Fruit fly (Drosophila melanogaster) whole organism, embryonic: ENCODE measurements around the gene foxo.

Source experiments
- Adf1 ChIP-seq: fragments of 200-800 bp; sonication (Bioruptor generic); IDR thresholded peaks from 2 replicates; pipeline ENCODE4 v1.3.6; 2022; ENCODE audit warnings: missing biosample characterization, missing genetic modification characterization
- Bdp1 ChIP-seq: fragments of 200-800 bp; sonication (Bioruptor generic); optimal IDR thresholded peaks from 3 replicates; lab custom pipeline; 2016; ENCODE audit warnings: missing biosample characterization, missing genetic modification characterization
- Blimp-1 ChIP-seq: fragments of 200-800 bp; sonication (Bioruptor generic); optimal IDR thresholded peaks from 3 replicates; lab custom pipeline; 2018; ENCODE audit warnings: missing biosample characterization, missing genetic modification characterization, mild to moderate bottlenecking, moderate library complexity, missing genetic modification reagents
- C15 ChIP-seq: fragments of 200-800 bp; sonication (Bioruptor generic); IDR thresholded peaks from 3 replicates; pipeline ENCODE4 v1.3.6; 2022; ENCODE audit warnings: missing biosample characterization, missing genetic modification characterization
- CG10267 ChIP-seq: fragments of 200-800 bp; sonication (Bioruptor generic); optimal IDR thresholded peaks from 2 replicates; lab custom pipeline; 2018; ENCODE audit warnings: missing biosample characterization, mild to moderate bottlenecking, missing genetic modification characterization, moderate library complexity
- CG11085 ChIP-seq: fragments of 200-800 bp; sonication (Bioruptor generic); IDR thresholded peaks from 2 replicates; pipeline ENCODE4 v1.3.6; 2022; ENCODE audit warnings: missing biosample characterization, missing genetic modification characterization
- CG11504 ChIP-seq: fragments of 200-800 bp; sonication (Bioruptor generic); optimal IDR thresholded peaks from 3 replicates; lab custom pipeline; 2019; ENCODE audit warnings: missing biosample characterization, mild to moderate bottlenecking, missing genetic modification characterization, moderate library complexity
- CG12071 ChIP-seq: fragments of 200-800 bp; sonication (Bioruptor generic); optimal IDR thresholded peaks from 3 replicates; lab custom pipeline; 2018; ENCODE audit warnings: missing biosample characterization, mild to moderate bottlenecking, missing genetic modification characterization
- CG1233 ChIP-seq: fragments of 200-800 bp; sonication (Bioruptor generic); optimal IDR thresholded peaks from 4 replicates; lab custom pipeline; 2018; ENCODE audit warnings: missing biosample characterization, mild to moderate bottlenecking, missing genetic modification characterization
- CG15011 ChIP-seq: fragments of 200-800 bp; sonication (Bioruptor generic); optimal IDR thresholded peaks from 3 replicates; lab custom pipeline; 2018; ENCODE audit warnings: missing biosample characterization, mild to moderate bottlenecking, missing genetic modification characterization
- CG16813 ChIP-seq: fragments of 200-800 bp; sonication (Bioruptor generic); IDR thresholded peaks from 3 replicates; pipeline ENCODE4 v1.3.6; 2022; ENCODE audit warnings: missing biosample characterization, missing genetic modification characterization; ENCODE audit not compliant: partially characterized antibody
- CG31388 ChIP-seq: fragments of 200-800 bp; sonication (Bioruptor generic); optimal IDR thresholded peaks from 2 replicates; lab custom pipeline; 2016; ENCODE audit warnings: missing biosample characterization, missing genetic modification characterization
- CG33213 ChIP-seq: fragments of 200-800 bp; sonication (Bioruptor generic); optimal IDR thresholded peaks from 3 replicates; lab custom pipeline; 2016; ENCODE audit warnings: missing biosample characterization, missing genetic modification characterization
- CG5245 ChIP-seq: fragments of 200-800 bp; sonication (Bioruptor generic); optimal IDR thresholded peaks from 3 replicates; lab custom pipeline; 2016; ENCODE audit warnings: missing biosample characterization, missing genetic modification characterization
- CG6175 ChIP-seq: fragments of 200-800 bp; sonication (Bioruptor generic); IDR thresholded peaks from 3 replicates; pipeline ENCODE4 v1.3.6; 2022; ENCODE audit warnings: missing biosample characterization, missing genetic modification characterization
- CG6254 ChIP-seq: fragments of 200-800 bp; sonication (Bioruptor generic); optimal IDR thresholded peaks from 3 replicates; lab custom pipeline; 2017; ENCODE audit warnings: mild to moderate bottlenecking, missing biosample characterization, missing genetic modification reagents, missing genetic modification characterization
- CG7786 ChIP-seq: fragments of 200-800 bp; sonication (Bioruptor generic); optimal IDR thresholded peaks from 2 replicates; lab custom pipeline; 2016; ENCODE audit warnings: missing biosample characterization, missing genetic modification characterization
- CG7928 ChIP-seq: fragments of 200-800 bp; sonication (Bioruptor generic); optimal IDR thresholded peaks from 2 replicates; lab custom pipeline; 2017; ENCODE audit warnings: missing biosample characterization, mild to moderate bottlenecking, missing genetic modification characterization
- CG8290 ChIP-seq, 3 experiments: fragments of 200-800 bp; sonication (Bioruptor generic); optimal IDR thresholded peaks; 2 replicates each; lab custom pipeline; 2016 to 2019; ENCODE audit warnings: missing biosample characterization in 3 of 3, missing genetic modification characterization in 3 of 3, mild to moderate bottlenecking in 2 of 3, moderate library complexity in 1 of 3
- Fer1 ChIP-seq: fragments of 200-800 bp; sonication (Bioruptor generic); optimal IDR thresholded peaks from 2 replicates; lab custom pipeline; 2017; ENCODE audit warnings: missing biosample characterization, mild to moderate bottlenecking, missing genetic modification characterization
- Mrtf ChIP-seq: fragments of 200-800 bp; sonication (Bioruptor generic); IDR thresholded peaks from 3 replicates; pipeline ENCODE4 v1.3.6; 2022; ENCODE audit warnings: missing biosample characterization, missing genetic modification characterization
- NC2α ChIP-seq: fragments of 200-800 bp; sonication (Bioruptor generic); optimal IDR thresholded peaks from 2 replicates; lab custom pipeline; 2016; ENCODE audit warnings: missing biosample characterization, missing genetic modification characterization
- Neu2 ChIP-seq: fragments of 200-800 bp; sonication (Bioruptor generic); optimal IDR thresholded peaks from 3 replicates; lab custom pipeline; 2016; ENCODE audit warnings: missing biosample characterization, missing genetic modification characterization, borderline replicate concordance
- Poxn ChIP-seq: fragments of 200-800 bp; sonication (Bioruptor generic); IDR thresholded peaks from 2 replicates; pipeline ENCODE4 v1.3.6; 2022; ENCODE audit warnings: missing biosample characterization, missing genetic modification characterization
- Side ChIP-seq: fragments of 200-800 bp; sonication (Bioruptor generic); optimal IDR thresholded peaks from 2 replicates; lab custom pipeline; 2016; ENCODE audit warnings: missing biosample characterization, missing genetic modification characterization
- Sry-δ ChIP-seq: fragments of 200-800 bp; sonication (Bioruptor generic); optimal IDR thresholded peaks from 2 replicates; lab custom pipeline; 2016; ENCODE audit warnings: missing biosample characterization, missing genetic modification characterization
- amos ChIP-seq: fragments of 200-800 bp; sonication (Bioruptor generic); IDR thresholded peaks from 2 replicates; pipeline ENCODE4 v1.3.6; 2022; ENCODE audit warnings: missing biosample characterization, missing genetic modification characterization; ENCODE audit not compliant: partially characterized antibody
- bigmax ChIP-seq: fragments of 200-800 bp; sonication (Bioruptor generic); optimal IDR thresholded peaks from 2 replicates; lab custom pipeline; 2018; ENCODE audit warnings: missing biosample characterization, mild to moderate bottlenecking, missing genetic modification characterization
- chinmo ChIP-seq: fragments of 200-800 bp; sonication (Bioruptor generic); IDR thresholded peaks from 4 replicates; pipeline ENCODE4 v1.3.6; 2022; ENCODE audit warnings: missing biosample characterization, missing genetic modification characterization; ENCODE audit not compliant: partially characterized antibody
- chm ChIP-seq: fragments of 200-800 bp; sonication (Bioruptor generic); IDR thresholded peaks from 2 replicates; pipeline ENCODE4 v1.3.6; 2022; ENCODE audit warnings: missing biosample characterization, missing genetic modification characterization
- chn ChIP-seq: fragments of 200-800 bp; sonication (Bioruptor generic); optimal IDR thresholded peaks from 2 replicates; lab custom pipeline; 2016; ENCODE audit warnings: missing biosample characterization, missing genetic modification characterization
- ci ChIP-seq: fragments of 200-800 bp; sonication (Bioruptor generic); IDR thresholded peaks from 3 replicates; pipeline ENCODE4 v1.3.6; 2022; ENCODE audit warnings: missing biosample characterization, missing genetic modification characterization
- crol ChIP-seq: fragments of 200-800 bp; sonication (Bioruptor generic); IDR thresholded peaks from 2 replicates; pipeline ENCODE4 v1.3.6; 2022; ENCODE audit warnings: missing biosample characterization, missing genetic modification characterization
- da ChIP-seq: fragments of 200-800 bp; sonication (Bioruptor generic); optimal IDR thresholded peaks from 2 replicates; lab custom pipeline; 2016; ENCODE audit warnings: missing biosample characterization, missing genetic modification characterization
- fd3F ChIP-seq: fragments of 200-800 bp; sonication (Bioruptor generic); optimal IDR thresholded peaks from 2 replicates; lab custom pipeline; 2018; ENCODE audit warnings: missing biosample characterization, mild to moderate bottlenecking, missing genetic modification characterization, moderate library complexity
- ftz-f1 ChIP-seq: fragments of 200-800 bp; sonication (Bioruptor generic); optimal IDR thresholded peaks from 2 replicates; lab custom pipeline; 2016; ENCODE audit warnings: missing biosample characterization, missing genetic modification characterization
- gsb-n ChIP-seq: fragments of 200-800 bp; sonication (Bioruptor generic); optimal IDR thresholded peaks from 3 replicates; lab custom pipeline; 2018; ENCODE audit warnings: missing biosample characterization, mild to moderate bottlenecking, missing genetic modification characterization
- ham ChIP-seq: fragments of 200-800 bp; sonication (Bioruptor generic); IDR thresholded peaks from 2 replicates; pipeline ENCODE4 v1.3.6; 2022; ENCODE audit warnings: missing biosample characterization, missing genetic modification characterization
- kay ChIP-seq: fragments of 200-800 bp; sonication (Bioruptor generic); optimal IDR thresholded peaks from 2 replicates; lab custom pipeline; 2016; ENCODE audit warnings: missing biosample characterization, missing genetic modification characterization
- oc ChIP-seq: fragments of 200-800 bp; sonication (Bioruptor generic); optimal IDR thresholded peaks from 2 replicates; lab custom pipeline; 2018; ENCODE audit warnings: missing biosample characterization, mild to moderate bottlenecking, missing genetic modification characterization, moderate library complexity
- pum ChIP-seq: fragments of 200-800 bp; sonication (Bioruptor generic); optimal IDR thresholded peaks from 2 replicates; lab custom pipeline; 2016; ENCODE audit warnings: missing biosample characterization, missing genetic modification characterization
- run ChIP-seq: fragments of 200-800 bp; sonication (Bioruptor generic); optimal IDR thresholded peaks from 3 replicates; lab custom pipeline; 2018; ENCODE audit warnings: missing biosample characterization, mild to moderate bottlenecking, missing genetic modification characterization
- seq ChIP-seq: fragments of 200-800 bp; sonication (Bioruptor generic); IDR thresholded peaks from 2 replicates; pipeline ENCODE4 v1.3.6; 2022; ENCODE audit warnings: missing biosample characterization, missing genetic modification characterization
- so ChIP-seq: fragments of 200-800 bp; sonication (Bioruptor generic); IDR thresholded peaks from 3 replicates; pipeline ENCODE4 v1.3.6; 2022; ENCODE audit warnings: missing biosample characterization, missing genetic modification characterization
- sug ChIP-seq: fragments of 200-800 bp; optimal IDR thresholded peaks from 2 replicates; lab custom pipeline; 2019; ENCODE audit warnings: missing biosample characterization, mild to moderate bottlenecking, missing genetic modification characterization, moderate library complexity
- tap ChIP-seq: fragments of 200-800 bp; optimal IDR thresholded peaks from 3 replicates; lab custom pipeline; 2019; ENCODE audit warnings: missing biosample characterization, mild to moderate bottlenecking, missing genetic modification characterization, moderate library complexity
- vvl ChIP-seq: fragments of 200-800 bp; sonication (Bioruptor generic); IDR thresholded peaks from 2 replicates; pipeline ENCODE4 v1.3.6; 2022; ENCODE audit warnings: missing biosample characterization, missing genetic modification characterization
- z ChIP-seq: fragments of 200-800 bp; sonication (Bioruptor generic); IDR thresholded peaks from 3 replicates; pipeline ENCODE4 v1.3.6; 2022; ENCODE audit warnings: missing biosample characterization, missing genetic modification characterization

foxo gene

DNA sequence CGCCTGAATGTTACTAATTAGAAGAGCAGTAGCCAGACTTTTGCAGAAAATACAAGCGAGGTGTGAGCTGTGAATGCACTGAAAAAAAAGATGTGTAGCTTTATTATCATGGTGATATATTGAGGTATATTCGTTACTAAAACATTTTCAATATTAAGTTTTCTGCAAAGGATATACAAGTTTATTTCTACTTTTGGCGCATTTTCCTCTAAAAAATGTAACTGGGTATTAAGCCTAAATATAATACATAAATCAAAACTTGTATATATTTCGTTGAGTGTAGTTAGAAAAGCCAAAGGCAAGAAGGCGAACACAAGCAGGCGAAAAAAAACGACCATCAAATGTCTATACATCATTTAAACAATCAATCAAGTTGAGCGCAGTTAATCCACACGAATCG is 15.1 kb upstream of the foxo start (continued):
- TF ChIP-seq CG6254 (GFP tag; lab: Kevin White, UChicago) (peak; percentile 6), Adf1 (GFP tag; lab: Robert Waterston, UW) (no peak), kay (GFP tag; lab: Kevin White, UChicago) (no peak), seq (0 out of 2 replicates have a peak, but pooled peaks have one; percentile 19), CG1233 (GFP tag; lab: Kevin White, UChicago) (peak; percentile 49), CG11504 (peak; percentile 58), Fer1 (GFP tag; lab: Kevin White, UChicago) (peak; percentile 24)

DNA sequence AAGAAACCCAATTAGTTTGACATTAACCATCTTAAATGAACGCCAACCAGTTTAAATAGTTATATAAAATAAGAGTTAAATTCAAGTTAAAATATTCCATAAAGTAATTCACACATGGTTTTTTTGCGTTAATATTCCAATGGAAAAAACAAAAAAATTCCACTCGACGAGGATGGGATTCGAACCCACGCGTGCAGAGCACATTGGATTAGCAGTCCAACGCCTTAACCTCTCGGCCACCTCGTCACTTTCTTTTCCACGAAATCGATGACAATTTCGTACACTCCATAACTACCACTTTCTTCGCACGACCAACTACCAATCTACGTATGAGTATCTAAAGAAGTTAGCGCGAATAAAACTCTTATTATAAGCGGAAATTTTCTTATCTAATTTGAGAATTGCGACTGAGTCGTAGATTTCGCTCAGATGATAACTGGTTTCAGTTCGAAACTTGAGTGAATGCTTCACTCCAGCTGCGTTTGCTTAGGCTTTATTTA is 12.3 kb upstream of the foxo start:
- TF ChIP-seq CG11085 (GFP tag; lab: Robert Waterston, UW) (no peak), bigmax (GFP tag; lab: Kevin White, UChicago) (no peak), CG16813 (GFP tag; lab: Robert Waterston, UW) (peak; percentile 60), Blimp-1 (peak; percentile 66), Bdp1 (GFP tag; lab: Kevin White, UChicago) (peak; percentile 94), pum (GFP tag; lab: Kevin White, UChicago) (no peak), Side (GFP tag; lab: Kevin White, UChicago) (no peak), CG6175 (GFP tag; lab: Robert Waterston, UW) (no peak), amos (GFP tag; lab: Robert Waterston, UW) (0 out of 2 replicates have a peak, but pooled peaks have one; percentile 67), chinmo (GFP tag; lab: Robert Waterston, UW) (0 out of 4 replicates have a peak, but pooled peaks have one; percentile 55), z (GFP tag; lab: Robert Waterston, UW) (peak; percentile 52; the same call in 1 of the 3 replicates)
- TF ChIP-seq, all 482 proteins: peak for 6

DNA sequence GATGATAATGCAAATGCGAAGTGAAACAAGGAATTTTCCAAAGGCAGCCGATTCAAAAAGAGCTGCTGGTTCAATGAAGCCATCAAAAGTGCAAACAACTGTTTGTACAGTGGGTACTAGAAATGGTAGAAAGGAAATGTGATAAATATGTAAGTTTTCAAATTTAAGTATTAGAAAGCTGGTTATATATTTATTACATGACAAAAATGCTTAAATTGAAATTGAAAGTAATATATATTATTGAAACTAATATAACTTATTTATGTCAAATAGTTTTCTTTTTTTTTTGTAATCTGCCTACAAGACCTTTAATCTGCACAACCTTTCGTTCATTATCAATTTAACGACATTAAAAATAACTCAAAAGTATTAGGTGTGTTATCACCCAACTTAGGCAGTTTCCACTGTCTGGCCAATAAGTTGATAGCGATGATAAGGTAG is 8.0 kb upstream of the foxo start:
- TF ChIP-seq CG31388 (GFP tag; lab: Kevin White, UChicago): no peak
- no peak for TF ChIP-seq CG7786 (GFP tag; lab: Kevin White, UChicago)
- peak; percentile 46 for TF ChIP-seq sug (tag; lab: Kevin White, UChicago)
- TF ChIP-seq ftz-f1 (GFP tag; lab: Kevin White, UChicago): no peak
- TF ChIP-seq ham (GFP tag; lab: Robert Waterston, UW): no peak
- TF ChIP-seq NC2α: no peak
- no peak for TF ChIP-seq vvl (GFP tag; lab: Robert Waterston, UW)
- peak; percentile 1 for TF ChIP-seq CG10267
- no peak for TF ChIP-seq oc (tag; lab: Kevin White, UChicago)
- no peak for TF ChIP-seq CG8290 (GFP tag; optimal IDR thresholded peaks at IDR 0.05; lab: Kevin White, UChicago)
- no peak for TF ChIP-seq CG8290 (tag; optimal IDR thresholded peaks at IDR 0.05; lab: Kevin White, UChicago)
- TF ChIP-seq crol (GFP tag; lab: Robert Waterston, UW): no peak
- no peak for TF ChIP-seq da (GFP tag; lab: Kevin White, UChicago)
- no peak for TF ChIP-seq Poxn (GFP tag; lab: Robert Waterston, UW)
- TF ChIP-seq gsb-n (tag; lab: Kevin White, UChicago): no peak
- no peak for TF ChIP-seq chm (GFP tag; lab: Robert Waterston, UW)
- no peak for TF ChIP-seq CG7928 (GFP tag; lab: Kevin White, UChicago)
- no peak for TF ChIP-seq Neu2 (GFP tag; lab: Kevin White, UChicago)
- no peak for TF ChIP-seq CG12071 (GFP tag; lab: Kevin White, UChicago)
- no peak for TF ChIP-seq ci (GFP tag; lab: Robert Waterston, UW)
- TF ChIP-seq CG15011 (GFP tag; lab: Kevin White, UChicago): no peak
- TF ChIP-seq Mrtf (GFP tag; lab: Robert Waterston, UW): no peak
- TF ChIP-seq tap (tag; lab: Kevin White, UChicago): no peak
- no peak for TF ChIP-seq chn (GFP tag; lab: Kevin White, UChicago)
- peak; percentile 2 for TF ChIP-seq fd3F (GFP tag; lab: Kevin White, UChicago)
- no peak for TF ChIP-seq C15 (GFP tag; lab: Robert Waterston, UW)
- no peak for TF ChIP-seq Sry-δ (GFP tag; lab: Kevin White, UChicago)
- no peak for TF ChIP-seq so (GFP tag; lab: Robert Waterston, UW)
- no peak for TF ChIP-seq CG33213 (GFP tag; lab: Kevin White, UChicago)
- TF ChIP-seq CG5245 (GFP tag; lab: Kevin White, UChicago): no peak
- TF ChIP-seq run: no peak
